Fruit fly (Drosophila melanogaster): ENCODE measurements around the gene CG14309.

Gene CG14309

dm6 chr3R:18395694-18396093 is 10.8 kb upstream of the CG14309 start:
- no peak for TF ChIP-seq CTCF (optimal IDR thresholded peaks at IDR 0.05)

dm6 chr3R:18394876-18395275 is 10.0 kb upstream of the CG14309 start:
- TF ChIP-seq CTCF (optimal IDR thresholded peaks at IDR 0.05), result no peak
- no peak for TF ChIP-seq CG8478 (optimal IDR thresholded peaks at IDR 0.05)

- TF ChIP-seq CG8478 (optimal IDR thresholded peaks at IDR 0.05), result no peak
- no peak for TF ChIP-seq CTCF (optimal IDR thresholded peaks at IDR 0.05)
Observed at dm6 chr3R:18393436-18393835, 8.6 kb upstream of the CG14309 start.

DNA sequence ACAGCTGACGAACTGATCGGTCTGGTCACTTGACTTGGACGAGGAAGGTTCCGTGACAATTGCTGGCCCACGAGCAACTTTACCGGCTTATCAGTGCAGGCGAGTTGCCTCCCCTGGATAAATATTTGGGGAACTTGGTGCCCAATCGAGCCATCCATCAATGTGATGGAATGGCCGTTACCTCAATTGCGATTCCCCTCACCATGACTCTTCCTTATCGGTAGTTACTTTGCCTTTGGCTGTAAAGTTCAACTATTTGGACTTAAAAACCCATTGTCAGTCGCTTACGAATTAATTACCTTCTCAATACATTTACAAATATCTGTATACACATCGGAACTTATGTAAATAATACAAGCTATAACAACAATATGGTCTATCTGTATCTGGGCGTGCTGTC is 4.9 kb upstream of the CG14309 start, which contains the start of gene Vha100-4:
Gene Vha100-4 (minus strand): TSS at position 16 of the 400 bp plus-strand sequence.
- TF ChIP-seq CG8478 (optimal IDR thresholded peaks at IDR 0.05) (no peak), CTCF (optimal IDR thresholded peaks at IDR 0.05) (no peak)

DNA sequence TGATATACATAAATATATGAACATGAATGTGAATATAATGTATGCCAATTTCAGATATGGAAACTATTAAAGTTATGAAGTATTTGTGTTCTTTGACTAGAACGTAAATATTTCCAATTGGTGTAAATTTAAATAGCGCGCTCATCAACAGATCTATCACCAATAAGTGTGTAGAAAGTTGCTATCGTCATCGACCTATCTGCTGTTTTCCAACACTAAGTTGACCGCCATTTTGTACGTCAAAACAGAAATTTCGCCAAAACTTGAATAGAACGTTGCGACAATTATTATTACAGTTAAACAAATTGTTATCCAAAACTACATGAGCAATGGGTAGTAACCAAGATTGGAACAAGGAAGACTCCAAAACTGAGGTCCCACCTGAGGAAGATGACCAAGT is 721 bp upstream of the CG14309 start, which contains the start of gene cona:
Gene cona (plus strand): TSS at position 236 of the 400 bp plus-strand sequence.
- no peak for TF ChIP-seq CTCF (optimal IDR thresholded peaks at IDR 0.05)
- no peak for TF ChIP-seq CG8478 (optimal IDR thresholded peaks at IDR 0.05)

dm6 chr3R:18381014-18381512 is 3.8 kb downstream of the CG14309 start, which contains the start of gene CG7675:
TSS of gene CG7675 (minus strand) at chr3R:18381178.
- TF ChIP-seq CG8478 (optimal IDR thresholded peaks at IDR 0.05), result no peak
- peak in 1 of 2 experiments; percentile 34 for TF ChIP-seq CTCF (optimal IDR thresholded peaks at IDR 0.05)

DNA sequence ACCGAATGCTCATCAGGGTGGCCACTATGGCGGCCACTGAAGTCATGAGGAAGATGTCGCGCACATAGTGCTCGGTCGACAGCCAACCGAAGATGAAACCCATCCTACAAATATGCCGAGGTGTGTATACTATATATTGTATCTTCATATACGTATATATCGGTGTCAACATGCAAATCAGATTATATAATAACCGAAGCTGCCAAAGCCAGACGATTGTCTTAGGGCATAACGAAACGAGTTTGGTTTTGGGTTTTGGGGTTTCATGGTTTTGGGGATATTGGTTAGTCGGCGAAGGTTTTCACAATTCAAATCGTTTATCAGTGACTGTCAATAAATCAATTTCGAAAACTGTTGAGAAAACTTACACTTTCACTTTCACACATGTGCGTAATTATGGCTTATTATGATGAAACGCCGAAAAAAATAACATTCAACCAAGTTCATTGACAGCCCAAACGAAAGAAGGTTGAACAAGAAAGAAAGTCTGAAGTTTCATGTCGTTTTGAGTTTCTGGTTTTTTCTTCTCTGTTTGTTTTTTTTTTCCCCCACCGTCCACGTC is 4.5 kb downstream of the CG14309 start:
- TF ChIP-seq CTCF (optimal IDR thresholded peaks at IDR 0.05) (no peak), CG8478 (optimal IDR thresholded peaks at IDR 0.05) (no peak)

DNA sequence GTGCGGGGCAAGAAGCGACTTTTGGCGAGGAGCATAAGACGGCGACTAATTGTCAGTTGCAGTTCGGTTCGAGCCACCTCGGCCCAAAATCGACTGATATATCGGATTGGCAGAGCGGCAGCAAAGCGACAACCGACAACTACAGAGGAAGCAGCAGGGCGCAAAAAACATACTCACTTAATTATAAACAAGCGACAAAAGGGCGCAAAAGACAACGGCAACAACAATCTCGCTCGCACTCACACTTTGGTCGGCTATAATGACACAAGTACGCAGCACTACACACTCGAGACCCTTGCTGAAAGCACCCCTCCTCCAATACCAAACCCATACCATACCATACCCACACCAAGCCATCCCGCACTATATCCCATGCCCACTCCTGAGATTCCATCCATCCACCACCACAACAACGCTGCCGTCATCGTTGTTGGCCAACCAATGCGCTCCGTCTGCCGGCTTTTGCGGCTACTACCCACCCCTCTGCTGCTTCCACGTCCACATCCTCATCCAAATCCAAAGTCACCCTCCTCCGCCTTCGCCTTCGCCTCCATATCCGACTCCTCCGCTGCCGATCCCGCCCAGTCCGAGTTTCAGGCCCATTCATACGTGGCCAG is 12.1 kb downstream of the CG14309 start, which contains the start of gene gl:
Gene gl (minus strand): TSS at position 51 of the 617 bp plus-strand sequence.
- TF ChIP-seq CTCF (optimal IDR thresholded peaks at IDR 0.05) (no peak), CG8478 (optimal IDR thresholded peaks at IDR 0.05) (no peak)

DNA sequence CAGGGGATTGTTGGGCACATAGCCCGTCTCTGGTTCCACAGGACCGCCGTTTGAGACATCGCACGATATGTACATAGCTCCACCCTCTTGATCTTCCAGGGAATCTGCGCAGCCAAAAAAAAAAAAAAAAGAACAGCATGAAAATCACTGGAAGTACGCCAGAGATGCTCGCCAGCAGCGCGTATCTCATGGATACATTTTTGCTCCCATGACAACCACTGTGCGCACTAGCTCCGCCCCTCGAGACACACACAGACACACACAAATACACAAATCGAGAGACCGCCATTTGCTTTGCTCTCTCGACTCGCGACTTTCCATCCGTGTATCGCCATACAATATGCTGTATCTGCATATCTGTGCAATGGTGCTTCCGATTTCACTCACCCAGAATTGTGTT is 13.5 kb downstream of the CG14309 start:
- TF ChIP-seq CG8478 (optimal IDR thresholded peaks at IDR 0.05) (no peak), CTCF (optimal IDR thresholded peaks at IDR 0.05) (no peak)

dm6 chr3R:18368595-18368994 is 16.3 kb downstream of the CG14309 start:
- TF ChIP-seq CG8478 (optimal IDR thresholded peaks at IDR 0.05) (no peak), CTCF (optimal IDR thresholded peaks at IDR 0.05) (no peak)

- no peak for TF ChIP-seq CG8478 (optimal IDR thresholded peaks at IDR 0.05)
- TF ChIP-seq CTCF (optimal IDR thresholded peaks at IDR 0.05), result no peak
Observed at dm6 chr3R:18366644-18366985, 18.3 kb downstream of the CG14309 start.

- no peak for TF ChIP-seq CG8478 (optimal IDR thresholded peaks at IDR 0.05)
- TF ChIP-seq CTCF (optimal IDR thresholded peaks at IDR 0.05), result no peak
Observed at dm6 chr3R:18365978-18366643, 18.8 kb downstream of the CG14309 start, which contains the start of the genes WRNexo and Nup43. TSS of gene WRNexo (minus strand) at chr3R:18366162. TSS of gene Nup43 (plus strand) at chr3R:18366638.

dm6 chr3R:18361694-18362093 is 23.2 kb downstream of the CG14309 start, which contains the start of gene hmw:
TSS of gene hmw (plus strand) at chr3R:18361994.
- TF ChIP-seq CG8478 (optimal IDR thresholded peaks at IDR 0.05), result no peak
- TF ChIP-seq CTCF (optimal IDR thresholded peaks at IDR 0.05), result no peak

dm6 chr3R:18360630-18361260 is 24.1 kb downstream of the CG14309 start, which contains the start of gene CG15803:
TSS of gene CG15803 (minus strand) at chr3R:18360728.
- TF ChIP-seq CG8478 (optimal IDR thresholded peaks at IDR 0.05) (no peak), CTCF (optimal IDR thresholded peaks at IDR 0.05) (no peak)

- no peak for TF ChIP-seq CTCF (optimal IDR thresholded peaks at IDR 0.05)
- TF ChIP-seq CG8478 (optimal IDR thresholded peaks at IDR 0.05), result no peak
Observed at dm6 chr3R:18355781-18356180, 29.1 kb downstream of the CG14309 start.

Data from S2 (cell line).